Worm (Caenorhabditis elegans): Measurements from ENCODE around the gene lipl-8.

DNA sequence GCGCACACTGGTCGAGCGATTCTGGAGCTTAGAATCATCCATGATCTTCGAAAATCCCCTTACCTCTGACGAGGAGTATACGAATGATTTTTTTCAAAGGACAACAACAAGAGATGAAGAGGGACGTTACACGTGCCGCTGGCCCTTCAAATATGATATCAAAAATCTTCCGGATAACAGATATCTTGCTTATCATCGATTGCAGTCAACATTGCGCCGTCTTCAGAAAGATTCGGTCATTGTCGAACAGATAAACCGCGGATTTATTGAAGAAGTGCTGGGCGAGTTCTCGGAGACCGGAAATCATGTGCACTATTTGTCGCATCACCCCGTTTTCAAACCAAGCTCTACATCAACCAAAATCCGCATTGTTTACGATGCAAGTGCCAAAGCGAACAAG, 14.1 kb upstream of the lipl-8 start:
- TF ChIP-seq snpc-4 (GFP tag; optimal IDR thresholded peaks at IDR 0.05): no peak
- no peak for TF ChIP-seq snpc-4 (tag; optimal IDR thresholded peaks at IDR 0.05)
- no peak for TF ChIP-seq unc-62 (GFP tag; optimal IDR thresholded peaks at IDR 0.05)
- TF ChIP-seq F55B11.4 (tag; optimal IDR thresholded peaks at IDR 0.05; ENCODE audit: borderline replicate concordance, insufficient read depth): no peak
- no peak for TF ChIP-seq ceh-79 (tag; optimal IDR thresholded peaks at IDR 0.05)
- no peak for TF ChIP-seq ceh-58 (GFP tag; IDR thresholded peaks at IDR 0.05)
- TF ChIP-seq bed-2 (GFP tag; IDR thresholded peaks at IDR 0.05): no peak
- no peak for TF ChIP-seq ekl-4 (GFP tag; IDR thresholded peaks at IDR 0.05)
- no peak for TF ChIP-seq ceh-27 (GFP tag; optimal IDR thresholded peaks at IDR 0.05)
- TF ChIP-seq somi-1 (GFP tag; optimal IDR thresholded peaks at IDR 0.05): no peak
- no peak for TF ChIP-seq lin-40 (tag; optimal IDR thresholded peaks at IDR 0.05)
- TF ChIP-seq mxl-1 (tag; optimal IDR thresholded peaks at IDR 0.05): no peak
